Worm (Caenorhabditis elegans): Measurements from ENCODE around the gene ttbk-7.

Gene ttbk-7

DNA sequence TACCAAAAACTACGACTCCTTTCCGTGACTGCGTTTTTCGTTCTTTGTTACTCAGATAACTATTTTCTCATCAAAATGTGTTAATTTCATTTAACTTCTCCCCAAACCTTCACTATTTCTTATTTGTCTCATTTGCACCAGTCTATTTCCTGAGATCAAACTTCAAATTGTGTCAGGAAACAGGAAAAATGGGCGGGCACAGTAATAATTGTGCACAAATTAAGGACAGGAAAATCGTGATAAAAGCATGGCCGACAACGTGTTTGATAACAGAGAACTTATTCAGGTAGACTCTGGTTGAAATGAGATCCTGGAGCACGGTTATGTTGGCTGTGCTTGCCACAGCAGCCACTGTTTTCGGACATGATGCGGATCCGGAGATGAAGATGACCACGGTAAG is 24.0 kb upstream of the ttbk-7 start, which contains the start of gene lipl-1:
lipl-1 (plus strand) TSS at position 282 of the 400 bp plus-strand sequence.
- TF ChIP-seq daf-16 (GFP tag; optimal IDR thresholded peaks at IDR 0.05), result no peak
- TF ChIP-seq daf-16 (tag; optimal IDR thresholded peaks at IDR 0.05), result peak; percentile 14
- no peak for TF ChIP-seq Y75B8A.6 (GFP tag; IDR thresholded peaks at IDR 0.05)
- no peak for TF ChIP-seq duxl-1 (tag; optimal IDR thresholded peaks at IDR 0.05; ENCODE audit: poor library complexity)
- peak; percentile 54 for TF ChIP-seq mxl-3 (GFP tag; optimal IDR thresholded peaks at IDR 0.05)
- TF ChIP-seq lin-38 (GFP tag; IDR thresholded peaks at IDR 0.05), result no peak
- peak; percentile 58 for TF ChIP-seq nhr-28 (tag; optimal IDR thresholded peaks at IDR 0.05)
- TF ChIP-seq zfp-3 (GFP tag; conservative IDR thresholded peaks at IDR 0.05), result no peak
- TF ChIP-seq dmd-6 (GFP tag; IDR thresholded peaks at IDR 0.05), result peak; percentile 67

DNA sequence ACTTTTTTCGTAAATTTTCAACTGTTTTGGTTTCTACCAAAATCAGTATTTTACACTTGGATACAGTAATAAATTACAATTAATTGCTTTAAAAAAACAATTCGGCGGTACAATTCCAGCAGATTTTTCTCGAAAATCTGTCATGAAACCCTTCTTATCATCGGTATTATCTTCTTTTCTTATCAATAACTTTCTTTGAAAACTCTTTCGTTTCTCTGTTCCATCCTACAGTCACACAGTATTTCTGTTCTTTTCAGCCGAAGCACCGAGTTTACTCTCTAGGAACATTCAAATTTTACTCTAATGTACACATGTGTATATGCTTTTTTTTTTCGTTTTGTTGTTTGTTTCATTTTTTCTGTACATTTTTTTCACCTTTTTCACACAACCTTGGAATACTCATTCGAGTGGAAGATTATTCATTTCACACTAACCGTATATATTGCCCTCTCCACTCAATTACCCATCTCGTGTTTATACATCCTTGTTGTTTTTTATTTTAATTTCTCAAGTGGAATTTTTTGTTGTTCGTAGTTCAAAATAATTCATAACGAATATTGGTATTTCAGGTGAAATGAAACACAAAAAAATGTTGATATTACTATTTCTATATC is 14.0 kb upstream of the ttbk-7 start, which contains the start of gene nid-1:
nid-1 (plus strand) TSS at position 564 of the 614 bp plus-strand sequence.
- TF ChIP-seq egl-27 (tag; optimal IDR thresholded peaks at IDR 0.05), result no peak
- TF ChIP-seq set-16 (GFP tag; IDR thresholded peaks at IDR 0.05), result no peak
- TF ChIP-seq hif-1 (tag; optimal IDR thresholded peaks at IDR 0.05), result no peak
- peak; percentile 76 for TF ChIP-seq dmd-6 (GFP tag; IDR thresholded peaks at IDR 0.05)
- TF ChIP-seq nhr-28 (tag; optimal IDR thresholded peaks at IDR 0.05), result peak; percentile 51
- TF ChIP-seq zip-2 (tag; optimal IDR thresholded peaks at IDR 0.05), result no peak
- 0 out of 2 replicates have a peak, but pooled peaks have one; percentile 41 for TF ChIP-seq ceh-20 (GFP tag; IDR thresholded peaks at IDR 0.05)
- no peak for TF ChIP-seq cey-2 (tag; optimal IDR thresholded peaks at IDR 0.05; ENCODE audit: borderline replicate concordance, insufficient read depth)
- no peak for TF ChIP-seq tag-97 (GFP tag; IDR thresholded peaks at IDR 0.05)
- TF ChIP-seq hmg-1.1 (GFP tag; IDR thresholded peaks at IDR 0.05), result no peak
- TF ChIP-seq vab-7 (GFP tag; IDR thresholded peaks at IDR 0.05), result no peak
- no peak for TF ChIP-seq aha-1 (tag)
- no peak for TF ChIP-seq nhr-11 (tag; optimal IDR thresholded peaks at IDR 0.05)
- no peak for TF ChIP-seq zag-1 (tag; optimal IDR thresholded peaks at IDR 0.05)
- no peak for TF ChIP-seq zfp-3 (GFP tag; conservative IDR thresholded peaks at IDR 0.05)
- peak in 1 of 2 experiments; percentile 29 for TF ChIP-seq unc-62 (GFP tag; optimal IDR thresholded peaks at IDR 0.05 in 1 of 2)
- TF ChIP-seq unc-62 (tag; optimal IDR thresholded peaks at IDR 0.05), result no peak
- no peak for TF ChIP-seq F49E8.2 (tag; optimal IDR thresholded peaks at IDR 0.05; ENCODE audit: borderline replicate concordance)
- TF ChIP-seq mxl-2 (GFP tag; conservative IDR thresholded peaks at IDR 0.05), result no peak
- TF ChIP-seq lin-39 (tag; optimal IDR thresholded peaks at IDR 0.05), result no peak
- no peak for TF ChIP-seq mdt-29 (GFP tag; IDR thresholded peaks at IDR 0.05)
- TF ChIP-seq snpc-1.2 (GFP tag; IDR thresholded peaks at IDR 0.05), result no peak
- no peak for TF ChIP-seq zip-11 (GFP tag; IDR thresholded peaks at IDR 0.05)
- no peak for TF ChIP-seq D1046.2 (GFP tag; IDR thresholded peaks at IDR 0.05)
- TF ChIP-seq daf-12 (tag; optimal IDR thresholded peaks at IDR 0.05), result no peak
- TF ChIP-seq nhr-102 (tag; optimal IDR thresholded peaks at IDR 0.05), result no peak
- TF ChIP-seq spr-1 (tag; optimal IDR thresholded peaks at IDR 0.05), result no peak
- TF ChIP-seq mdl-1 (tag; optimal IDR thresholded peaks at IDR 0.05), result no peak
- TF ChIP-seq dmd-8 (GFP tag; IDR thresholded peaks at IDR 0.05), result no peak
- no peak for TF ChIP-seq ceh-28 (tag; optimal IDR thresholded peaks at IDR 0.05)
- TF ChIP-seq ctbp-1 (GFP tag; IDR thresholded peaks at IDR 0.05), result no peak
- no peak for TF ChIP-seq jun-1 (tag; optimal IDR thresholded peaks at IDR 0.05)
- no peak for TF ChIP-seq saeg-2 (GFP tag; IDR thresholded peaks at IDR 0.05)
- no peak for TF ChIP-seq hlh-30 (tag; optimal IDR thresholded peaks at IDR 0.05; ENCODE audit: insufficient read depth)
- TF ChIP-seq dpl-1 (GFP tag; optimal IDR thresholded peaks at IDR 0.05), result no peak
- no peak for TF ChIP-seq nhr-41 (GFP tag; IDR thresholded peaks at IDR 0.05)
- TF ChIP-seq daf-19 (GFP tag; conservative IDR thresholded peaks at IDR 0.05), result no peak
- no peak for TF ChIP-seq spr-3 (GFP tag; optimal IDR thresholded peaks at IDR 0.05)
- no peak for TF ChIP-seq daf-16 (GFP tag; optimal IDR thresholded peaks at IDR 0.05)
- peak; percentile 96 for TF ChIP-seq daf-16 (tag; optimal IDR thresholded peaks at IDR 0.05)
- no peak for TF ChIP-seq madf-5 (GFP tag; IDR thresholded peaks at IDR 0.05)
- TF ChIP-seq ZK546.5 (tag; optimal IDR thresholded peaks at IDR 0.05), result no peak
- TF ChIP-seq ceh-82 (tag; optimal IDR thresholded peaks at IDR 0.05), result no peak
- no peak for TF ChIP-seq R02D3.7 (tag; optimal IDR thresholded peaks at IDR 0.05)
- TF ChIP-seq Y75B8A.6 (GFP tag; IDR thresholded peaks at IDR 0.05), result no peak
